Fruit fly (Drosophila melanogaster) whole organism, embryonic: Measurements from ENCODE around the gene CheB74a.
A peak's percentile ranks its signal among the peaks of the same experiment; 100 is the strongest.

Experiments used
- Abd-B ChIP-seq: fragments of 200-800 bp; sonication (Bioruptor generic); optimal IDR thresholded peaks from 2 replicates; lab custom pipeline; 2018; ENCODE audit warnings: missing biosample characterization, mild to moderate bottlenecking, missing genetic modification characterization, moderate library complexity
- CG1024 ChIP-seq: fragments of 200-800 bp; sonication (Bioruptor generic); IDR thresholded peaks from 2 replicates; pipeline ENCODE4 v1.3.6; 2022; ENCODE audit warnings: missing biosample characterization, missing genetic modification characterization
- CG10543 ChIP-seq: fragments of 200-800 bp; sonication (Bioruptor generic); optimal IDR thresholded peaks from 3 replicates; lab custom pipeline; 2017; ENCODE audit warnings: missing biosample characterization, mild to moderate bottlenecking, missing genetic modification characterization, moderate library complexity
- CG10654 ChIP-seq: fragments of 200-800 bp; sonication (Bioruptor generic); optimal IDR thresholded peaks from 2 replicates; lab custom pipeline; 2016; ENCODE audit warnings: missing biosample characterization, missing genetic modification characterization
- CG11696 ChIP-seq: fragments of 200-800 bp; sonication (Bioruptor generic); IDR thresholded peaks from 2 replicates; pipeline ENCODE4 v1.3.6; 2022; ENCODE audit warnings: missing biosample characterization, missing genetic modification characterization
- CG13296 ChIP-seq: fragments of 200-800 bp; sonication (Bioruptor generic); optimal IDR thresholded peaks from 3 replicates; lab custom pipeline; 2018; ENCODE audit warnings: missing biosample characterization, mild to moderate bottlenecking, missing genetic modification characterization
- CG15514 ChIP-seq: fragments of 200-800 bp; sonication (Bioruptor generic); optimal IDR thresholded peaks from 3 replicates; lab custom pipeline; 2017; ENCODE audit warnings: missing biosample characterization, missing genetic modification characterization, mild to moderate bottlenecking, moderate library complexity, missing genetic modification reagents
- CG17612 ChIP-seq: fragments of 200-800 bp; sonication (Bioruptor generic); IDR thresholded peaks from 2 replicates; pipeline ENCODE4 v1.3.6; 2022; ENCODE audit warnings: missing biosample characterization, missing genetic modification characterization
- CG30403 ChIP-seq: fragments of 200-800 bp; sonication (Bioruptor generic); optimal IDR thresholded peaks from 3 replicates; lab custom pipeline; 2016; ENCODE audit warnings: missing biosample characterization, missing genetic modification characterization
- CG31365 ChIP-seq: fragments of 200-800 bp; sonication (Bioruptor generic); optimal IDR thresholded peaks from 2 replicates; lab custom pipeline; 2018; ENCODE audit warnings: missing biosample characterization, mild to moderate bottlenecking, missing genetic modification characterization
- CG3847 ChIP-seq: fragments of 200-800 bp; sonication (Bioruptor generic); IDR thresholded peaks from 2 replicates; pipeline ENCODE4 v1.3.6; 2022; ENCODE audit warnings: missing biosample characterization, missing genetic modification characterization
- CG3995 ChIP-seq: fragments of 200-800 bp; sonication (Bioruptor generic); optimal IDR thresholded peaks from 3 replicates; lab custom pipeline; 2016; ENCODE audit warnings: missing biosample characterization, missing genetic modification characterization
- CG4404 ChIP-seq: fragments of 200-800 bp; sonication (Bioruptor generic); IDR thresholded peaks from 2 replicates; pipeline ENCODE4 v1.3.6; 2022; ENCODE audit warnings: missing biosample characterization, missing genetic modification characterization
- CG4730 ChIP-seq: fragments of 200-800 bp; sonication (Bioruptor generic); IDR thresholded peaks from 2 replicates; pipeline ENCODE4 v1.3.6; 2022; ENCODE audit warnings: missing biosample characterization, missing genetic modification characterization
- CG6254 ChIP-seq: fragments of 200-800 bp; sonication (Bioruptor generic); optimal IDR thresholded peaks from 3 replicates; lab custom pipeline; 2017; ENCODE audit warnings: mild to moderate bottlenecking, missing biosample characterization, missing genetic modification reagents, missing genetic modification characterization
- CG8290 ChIP-seq, 3 experiments: fragments of 200-800 bp; sonication (Bioruptor generic); optimal IDR thresholded peaks; 2 replicates each; lab custom pipeline; 2016 to 2019; ENCODE audit warnings: missing biosample characterization in 3 of 3, missing genetic modification characterization in 3 of 3, mild to moderate bottlenecking in 2 of 3, moderate library complexity in 1 of 3
- CG8359 ChIP-seq: fragments of 200-800 bp; sonication (Bioruptor generic); optimal IDR thresholded peaks from 2 replicates; lab custom pipeline; 2017; ENCODE audit warnings: missing biosample characterization, mild to moderate bottlenecking, missing genetic modification characterization, borderline replicate concordance
- CG8388 ChIP-seq: fragments of 200-800 bp; sonication (Bioruptor generic); optimal IDR thresholded peaks from 2 replicates; lab custom pipeline; 2019; ENCODE audit warnings: missing biosample characterization, mild to moderate bottlenecking, missing genetic modification characterization, moderate library complexity
- CG9797 ChIP-seq: fragments of 200-800 bp; sonication (Bioruptor generic); optimal IDR thresholded peaks from 3 replicates; lab custom pipeline; 2018; ENCODE audit warnings: missing biosample characterization, mild to moderate bottlenecking, missing genetic modification characterization
- Camta ChIP-seq: fragments of 200-800 bp; sonication (Bioruptor generic); optimal IDR thresholded peaks from 2 replicates; lab custom pipeline; 2016; ENCODE audit warnings: missing biosample characterization, missing genetic modification characterization
- Dbx ChIP-seq: fragments of 200-800 bp; sonication (Bioruptor generic); IDR thresholded peaks from 3 replicates; pipeline ENCODE4 v1.3.6; 2022; ENCODE audit warnings: missing biosample characterization, missing genetic modification characterization
- Deaf1 ChIP-seq: fragments of 200-800 bp; optimal IDR thresholded peaks from 3 replicates; lab custom pipeline; 2019; ENCODE audit warnings: missing biosample characterization, mild to moderate bottlenecking, missing genetic modification characterization, moderate library complexity
- Ets65A ChIP-seq: fragments of 200-800 bp; sonication (Bioruptor generic); peaks from one replicate; lab custom pipeline; 2016; ENCODE audit warnings: missing biosample characterization, missing genetic modification characterization
- Fer2 ChIP-seq: fragments of 200-800 bp; sonication (Bioruptor generic); optimal IDR thresholded peaks from 2 replicates; lab custom pipeline; 2018; ENCODE audit warnings: missing biosample characterization, mild to moderate bottlenecking, missing genetic modification characterization, moderate library complexity
- Jarid2 ChIP-seq: fragments of 200-800 bp; sonication (Bioruptor generic); optimal IDR thresholded peaks from 3 replicates; lab custom pipeline; 2017; ENCODE audit warnings: mild to moderate bottlenecking, missing biosample characterization, missing genetic modification reagents, missing genetic modification characterization
- Mes4 ChIP-seq: fragments of 200-800 bp; sonication (Bioruptor generic); optimal IDR thresholded peaks from 2 replicates; lab custom pipeline; 2016; ENCODE audit warnings: missing biosample characterization, missing genetic modification characterization
- Myb ChIP-seq: fragments of 200-800 bp; sonication (Bioruptor generic); optimal IDR thresholded peaks from 2 replicates; lab custom pipeline; 2016; ENCODE audit warnings: missing biosample characterization, missing genetic modification characterization
- ase ChIP-seq: fragments of 200-800 bp; sonication (Bioruptor generic); IDR thresholded peaks from 3 replicates; pipeline ENCODE4 v1.3.6; 2022; ENCODE audit warnings: missing biosample characterization, missing genetic modification characterization
- cad ChIP-seq: fragments of >200 bp; optimal IDR thresholded peaks from 2 replicates; lab custom pipeline; 2017; ENCODE audit warnings: missing biosample characterization, missing genetic modification characterization
- chn ChIP-seq: fragments of 200-800 bp; sonication (Bioruptor generic); optimal IDR thresholded peaks from 2 replicates; lab custom pipeline; 2016; ENCODE audit warnings: missing biosample characterization, missing genetic modification characterization
- croc ChIP-seq: fragments of 200-800 bp; sonication (Bioruptor generic); conservative IDR thresholded peaks from 3 replicates; pipeline ENCODE4 v1.3.6; 2022; ENCODE audit warnings: missing biosample characterization, missing genetic modification characterization
- fd96Cb ChIP-seq: fragments of 200-800 bp; sonication (Bioruptor generic); optimal IDR thresholded peaks from 2 replicates; lab custom pipeline; 2018; ENCODE audit warnings: missing biosample characterization, mild to moderate bottlenecking, missing genetic modification characterization, moderate library complexity
- fru ChIP-seq: fragments of >200 bp; optimal IDR thresholded peaks from 2 replicates; lab custom pipeline; 2017
- gce ChIP-seq: fragments of 200-800 bp; sonication (Bioruptor generic); IDR thresholded peaks from 3 replicates; pipeline ENCODE4 v1.3.6; 2022; ENCODE audit warnings: missing biosample characterization, missing genetic modification characterization
- h ChIP-seq: fragments of >200 bp; optimal IDR thresholded peaks from 2 replicates; lab custom pipeline; 2017
- hkb ChIP-seq, 2 experiments: fragments of 200-800 bp in 1 of 2; fragments of >200 bp in 1 of 2; sonication (Bioruptor generic) in 1 of 2; IDR thresholded peaks in 1 of 2; optimal IDR thresholded peaks in 1 of 2; 2 replicates each; pipeline versions ENCODE4 v1.3.6 to Lab custom; 2017 to 2022; ENCODE audit warnings: missing biosample characterization in 1 of 2, missing genetic modification characterization in 1 of 2
- ind ChIP-seq: fragments of 200-800 bp; sonication (Bioruptor generic); optimal IDR thresholded peaks from 3 replicates; lab custom pipeline; 2016; ENCODE audit warnings: missing biosample characterization, missing genetic modification characterization
- kni ChIP-seq: fragments of 200-800 bp; sonication (Bioruptor generic); optimal IDR thresholded peaks from 3 replicates; lab custom pipeline; 2017; ENCODE audit warnings: mild to moderate bottlenecking, missing biosample characterization, missing genetic modification reagents, missing genetic modification characterization
- maf-S ChIP-seq: fragments of 200-800 bp; sonication (Bioruptor generic); optimal IDR thresholded peaks from 2 replicates; lab custom pipeline; 2016; ENCODE audit warnings: missing biosample characterization, missing genetic modification characterization
- odd ChIP-seq: fragments of 200-800 bp; sonication (Bioruptor generic); optimal IDR thresholded peaks from 2 replicates; lab custom pipeline; 2017; ENCODE audit warnings: missing biosample characterization, mild to moderate bottlenecking, missing genetic modification characterization
- pho ChIP-seq: fragments of 200-800 bp; sonication (Bioruptor generic); optimal IDR thresholded peaks from 2 replicates; lab custom pipeline; 2016; ENCODE audit warnings: missing biosample characterization, missing genetic modification characterization
- pum ChIP-seq: fragments of 200-800 bp; sonication (Bioruptor generic); optimal IDR thresholded peaks from 2 replicates; lab custom pipeline; 2016; ENCODE audit warnings: missing biosample characterization, missing genetic modification characterization
- ro ChIP-seq: fragments of 200-800 bp; sonication (Bioruptor generic); IDR thresholded peaks from 2 replicates; pipeline ENCODE4 v1.3.6; 2022; ENCODE audit warnings: missing biosample characterization, missing genetic modification characterization
- run ChIP-seq: fragments of 200-800 bp; sonication (Bioruptor generic); optimal IDR thresholded peaks from 3 replicates; lab custom pipeline; 2018; ENCODE audit warnings: missing biosample characterization, mild to moderate bottlenecking, missing genetic modification characterization
- scrt ChIP-seq: fragments of 200-800 bp; sonication (Bioruptor generic); optimal IDR thresholded peaks from 2 replicates; lab custom pipeline; 2018; ENCODE audit warnings: missing biosample characterization, mild to moderate bottlenecking, missing genetic modification characterization, moderate library complexity
- sens-2 ChIP-seq: fragments of 200-800 bp; sonication (Bioruptor generic); IDR thresholded peaks from 2 replicates; pipeline ENCODE4 v1.3.6; 2022; ENCODE audit warnings: missing biosample characterization, missing genetic modification characterization
- shn ChIP-seq: fragments of 200-800 bp; sonication (Bioruptor generic); optimal IDR thresholded peaks from 3 replicates; lab custom pipeline; 2016; ENCODE audit warnings: missing biosample characterization, missing genetic modification characterization
- wek ChIP-seq: fragments of 200-800 bp; sonication (Bioruptor generic); optimal IDR thresholded peaks from 3 replicates; lab custom pipeline; 2018; ENCODE audit warnings: missing biosample characterization, mild to moderate bottlenecking, missing genetic modification characterization, moderate library complexity
- zf30C ChIP-seq: fragments of 200-800 bp; sonication (Bioruptor generic); optimal IDR thresholded peaks from 3 replicates; lab custom pipeline; 2018; ENCODE audit warnings: missing biosample characterization, mild to moderate bottlenecking, missing genetic modification characterization

CheB74a gene

DNA sequence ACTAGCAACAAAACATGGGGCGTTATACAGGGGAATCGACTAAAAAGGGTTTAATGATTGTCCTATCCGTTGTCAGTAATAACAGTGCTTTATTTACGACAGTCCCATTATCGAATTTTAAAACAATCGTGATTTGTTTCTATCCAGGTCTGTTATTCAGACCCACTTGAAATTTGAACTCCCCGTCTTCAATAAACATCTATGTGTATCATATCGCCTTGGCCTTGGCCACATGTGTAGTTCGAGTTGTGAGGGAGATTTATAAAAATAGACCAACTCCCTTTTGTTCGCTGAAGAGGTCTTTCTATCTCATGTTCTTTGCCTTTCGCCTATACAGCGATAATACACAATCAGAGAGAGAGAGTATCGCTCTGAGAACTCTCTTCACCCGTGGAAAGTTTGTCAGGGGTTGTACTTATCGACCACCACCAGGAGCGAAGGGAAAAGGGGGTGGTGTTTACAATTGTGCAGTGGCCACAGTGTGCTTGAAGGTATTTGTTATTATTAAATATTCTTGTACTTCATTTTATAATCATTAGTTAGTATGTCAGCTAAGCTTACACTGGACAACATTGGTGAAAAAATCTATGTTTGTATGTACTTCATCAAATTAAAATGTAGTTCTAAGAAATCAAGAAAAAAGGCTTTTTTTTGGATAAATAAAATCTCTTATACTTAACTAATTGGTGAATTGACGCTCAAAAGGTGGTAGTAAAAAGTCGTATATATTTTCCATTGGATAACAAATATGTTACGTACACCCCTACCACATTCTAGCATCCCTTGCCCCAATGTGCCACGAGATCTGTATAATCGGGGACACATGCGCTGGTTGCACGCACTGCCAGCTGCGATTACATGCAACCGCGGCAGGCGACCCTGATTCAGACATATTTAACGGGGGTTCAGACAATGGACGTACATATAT is 37.8 kb upstream of the CheB74a start (continued):
- TF ChIP-seq h (no peak), pum (peak; percentile 74), CG30403 (peak; percentile 83), CG11696 (GFP tag; lab: Robert Waterston, UW) (0 out of 2 replicates have a peak, but pooled peaks have one; percentile 38), Myb (no peak), odd (GFP tag; lab: Kevin White, UChicago) (peak; percentile 71), pho (no peak), gce (GFP tag; lab: Robert Waterston, UW) (no peak), CG10543 (GFP tag; lab: Kevin White, UChicago) (peak; percentile 6), CG10654 (peak; percentile 54), Jarid2 (peak; percentile 44), Mes4 (GFP tag; lab: Kevin White, UChicago) (peak; percentile 59), croc (GFP tag; lab: Robert Waterston, UW) (peak; percentile 83), ro (GFP tag; lab: Robert Waterston, UW) (peak; percentile 68; the same call in 1 of the 2 replicates), CG6254 (GFP tag; lab: Kevin White, UChicago) (peak; percentile 89), kni (GFP tag; lab: Kevin White, UChicago) (peak; percentile 67), CG17612 (no peak), Deaf1 (peak; percentile 55), scrt (GFP tag; lab: Kevin White, UChicago) (peak; percentile 14), wek (GFP tag; lab: Kevin White, UChicago) (no peak), fd96Cb (tag; lab: Kevin White, UChicago) (peak; percentile 86), fru (lab: Kevin White, UChicago) (no peak), CG9797 (GFP tag; lab: Kevin White, UChicago) (peak; percentile 26), Camta (peak; percentile 70), CG8290 (GFP tag; optimal IDR thresholded peaks at IDR 0.05; lab: Kevin White, UChicago) (peak; percentile 61), CG8290 (tag; optimal IDR thresholded peaks at IDR 0.05; lab: Kevin White, UChicago) (peak in 1 of 2 experiments; percentile 55), Abd-B (GFP tag; lab: Kevin White, UChicago) (peak; percentile 34), cad (GFP tag; lab: Kevin White, UChicago) (no peak), CG4730 (GFP tag; lab: Robert Waterston, UW) (no peak), Fer2 (no peak), run (peak; percentile 67), CG15514 (peak; percentile 7), CG13296 (peak; percentile 21), zf30C (no peak), CG8388 (GFP tag; lab: Kevin White, UChicago) (peak; percentile 85), CG3995 (GFP tag; lab: Kevin White, UChicago) (no peak), CG31365 (tag; lab: Kevin White, UChicago) (no peak), shn (GFP tag; lab: Kevin White, UChicago) (peak; percentile 45), ase (GFP tag; lab: Robert Waterston, UW) (peak; percentile 47; the same call in 1 of the 3 replicates), CG3847 (GFP tag; lab: Robert Waterston, UW) (no peak), ind (GFP tag; lab: Kevin White, UChicago) (peak; percentile 49), hkb (optimal IDR thresholded peaks at IDR 0.05; lab: Kevin White, UChicago) (no peak), hkb (GFP tag; IDR thresholded peaks at IDR 0.05; lab: Robert Waterston, UW) (peak; percentile 80), sens-2 (peak; percentile 55; the same call in 1 of the 2 replicates), CG1024 (peak; percentile 45; the same call in 1 of the 2 replicates), Dbx (no peak), Ets65A (GFP tag; lab: Kevin White, UChicago) (peak; percentile 75), CG8359 (GFP tag; lab: Kevin White, UChicago) (peak; percentile 75), maf-S (GFP tag; lab: Kevin White, UChicago) (no peak), chn (GFP tag; lab: Kevin White, UChicago) (peak; percentile 78), CG4404 (GFP tag; lab: Robert Waterston, UW) (peak; percentile 80)
